Fruit fly (Drosophila melanogaster): ENCODE results near the gene CG33722.

DNA sequence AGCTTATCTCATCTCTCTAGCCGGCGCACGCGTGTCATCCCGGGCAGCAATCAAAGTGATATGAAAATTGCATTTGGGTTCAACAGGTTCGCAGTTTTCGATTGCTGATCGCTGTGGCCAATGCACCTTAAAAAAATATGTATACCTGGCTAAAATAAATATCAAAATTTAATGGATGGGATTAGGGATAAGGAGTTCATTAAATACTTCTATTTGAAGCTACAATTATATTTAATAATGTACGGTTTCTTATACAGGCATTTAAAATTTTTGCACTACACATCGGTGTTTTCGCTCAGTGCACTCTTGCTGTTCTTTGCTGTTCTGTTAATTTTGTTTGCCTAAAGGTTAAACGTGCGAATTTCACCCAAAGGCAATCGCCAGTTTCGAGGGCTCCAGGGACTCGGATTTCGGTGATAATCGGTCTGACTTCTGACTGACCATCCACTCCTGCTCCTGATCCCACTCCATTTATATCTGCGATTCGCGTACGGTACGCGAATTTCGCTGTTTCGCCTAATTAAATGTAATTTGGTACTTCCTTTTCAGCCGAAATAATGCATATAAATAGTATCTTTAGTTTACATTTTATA lies 28.8 kb downstream of the CG33722 start:
- no peak for TF ChIP-seq CG14711 (tag; optimal IDR thresholded peaks at IDR 0.05)
- TF ChIP-seq Mnt (GFP tag; optimal IDR thresholded peaks at IDR 0.05) = no peak
- no peak for TF ChIP-seq cnc (optimal IDR thresholded peaks at IDR 0.05)
- TF ChIP-seq Clk (GFP tag; optimal IDR thresholded peaks at IDR 0.05) = no peak
- no peak for TF ChIP-seq CG12768 (GFP tag; optimal IDR thresholded peaks at IDR 0.05)
- TF ChIP-seq bab1 (GFP tag; optimal IDR thresholded peaks at IDR 0.05) = no peak
- no peak for TF ChIP-seq Hr96 (GFP tag; optimal IDR thresholded peaks at IDR 0.05)
- no peak for TF ChIP-seq toe (GFP tag; optimal IDR thresholded peaks at IDR 0.05)
- no peak for TF ChIP-seq CG33017 (tag; optimal IDR thresholded peaks at IDR 0.05)
- no peak for TF ChIP-seq CG5204 (GFP tag; optimal IDR thresholded peaks at IDR 0.05)
- TF ChIP-seq CG11617 (GFP tag; optimal IDR thresholded peaks at IDR 0.05) = no peak
